Fruit fly (Drosophila melanogaster) whole organism, wandering third instar larva: Measurements from ENCODE around the gene Rpn12.

Experiments used
- CG32264 ChIP-seq: fragments of 200-800 bp; sonication (Bioruptor generic); optimal IDR thresholded peaks from 2 replicates; lab custom pipeline; 2016; ENCODE audit warnings: missing biosample characterization, missing genetic modification characterization
- HLH106 ChIP-seq: fragments of 200-800 bp; optimal IDR thresholded peaks from 3 replicates; lab custom pipeline; 2019; ENCODE audit warnings: missing biosample characterization, mild to moderate bottlenecking, missing genetic modification characterization, moderate library complexity
- Hr83 ChIP-seq: fragments of 200-300 bp; sonication (Bioruptor generic); optimal IDR thresholded peaks from 2 replicates; lab custom pipeline; 2016; ENCODE audit warnings: missing biosample characterization, mild to moderate bottlenecking, missing genetic modification characterization, moderate library complexity; ENCODE audit not compliant: poor library complexity, severe bottlenecking
- OdsH ChIP-seq: fragments of 200-800 bp; sonication (Bioruptor generic); optimal IDR thresholded peaks from 2 replicates; lab custom pipeline; 2016; ENCODE audit warnings: missing biosample characterization, mild to moderate bottlenecking, missing genetic modification characterization
- br ChIP-seq: fragments of 200-800 bp; sonication (Bioruptor generic); optimal IDR thresholded peaks from 2 replicates; lab custom pipeline; 2016; ENCODE audit warnings: missing biosample characterization, missing genetic modification characterization
- lola ChIP-seq: fragments of >200 bp; optimal IDR thresholded peaks from 2 replicates; lab custom pipeline; 2017; ENCODE audit warnings: missing biosample characterization, missing genetic modification characterization
- rgr ChIP-seq: fragments of 200-800 bp; sonication (Bioruptor generic); optimal IDR thresholded peaks from 3 replicates; lab custom pipeline; 2016; ENCODE audit warnings: missing biosample characterization, mild to moderate bottlenecking, missing genetic modification characterization

DNA sequence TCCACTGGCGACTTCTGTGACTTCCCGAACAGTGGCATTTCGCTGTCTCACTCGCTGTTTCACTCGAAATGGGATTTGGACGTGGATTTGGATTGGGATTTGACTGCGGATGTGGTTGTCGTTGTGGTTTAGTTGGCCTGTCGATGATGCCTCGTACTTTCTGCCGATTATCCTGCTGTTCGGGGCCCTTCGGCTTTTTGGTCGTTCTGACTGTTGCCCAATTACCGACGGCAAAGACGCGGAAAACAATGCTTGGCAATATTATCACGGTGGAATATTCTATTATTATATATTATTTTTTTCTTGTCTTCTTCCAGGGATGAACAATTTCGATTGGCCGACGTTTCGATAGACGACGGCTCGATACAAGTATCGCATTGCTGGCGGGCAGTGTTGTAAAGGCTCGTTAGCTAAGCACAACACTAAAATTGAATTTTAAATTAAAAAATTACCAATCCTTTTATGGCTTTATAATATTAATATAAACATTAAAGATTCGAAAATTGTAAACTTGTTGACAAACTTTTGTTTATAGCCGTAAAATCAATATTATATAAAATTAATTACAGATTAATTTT, 32.4 kb downstream of the Rpn12 start, which contains the start of gene Mo25:
- peak; percentile 51 for TF ChIP-seq HLH106 (tag; lab: Kevin White, UChicago)
- peak; percentile 81 for TF ChIP-seq Hr83 (GFP tag; lab: Kevin White, UChicago)
- TF ChIP-seq rgr (GFP tag; lab: Kevin White, UChicago): peak; percentile 73
- TF ChIP-seq OdsH: peak; percentile 42
- peak; percentile 47 for TF ChIP-seq br
- no peak for TF ChIP-seq CG32264 (GFP tag; lab: Kevin White, UChicago)
- TF ChIP-seq lola (GFP tag; lab: Kevin White, UChicago): no peak
